Worm (Caenorhabditis elegans): ENCODE measurements around the gene ttr-31.
A peak's percentile ranks its signal among the peaks of the same experiment; 100 is the strongest.

ttr-31 gene

ce11 chrX:10963453-10964046, 45.3 kb downstream of the ttr-31 start, which contains the start of gene nas-10:
Gene nas-10 (minus strand): TSS chrX:10963503.
- TF ChIP-seq dao-5 (tag; optimal IDR thresholded peaks at IDR 0.05) = peak; percentile 72
- no peak for TF ChIP-seq W03F9.2 (tag; optimal IDR thresholded peaks at IDR 0.05)
- peak; percentile 81 for TF ChIP-seq him-1 (tag; optimal IDR thresholded peaks at IDR 0.05)

- TF ChIP-seq him-1 (tag; optimal IDR thresholded peaks at IDR 0.05) = no peak
- TF ChIP-seq W03F9.2 (tag; optimal IDR thresholded peaks at IDR 0.05) = no peak
Observed at ce11 chrX:10961724-10962123, 47.1 kb downstream of the ttr-31 start.

ce11 chrX:10959136-10959535, 49.7 kb downstream of the ttr-31 start, which contains the start of gene K09C8.2:
Gene K09C8.2 (plus strand): TSS chrX:10959436.
- TF ChIP-seq him-1 (tag; optimal IDR thresholded peaks at IDR 0.05) = no peak

ce11 chrX:10958427-10958826, 50.4 kb downstream of the ttr-31 start, which contains the start of gene nlp-19:
Gene nlp-19 (plus strand): TSS chrX:10958727.
- TF ChIP-seq W03F9.2 (tag; optimal IDR thresholded peaks at IDR 0.05) (no peak), him-1 (tag; optimal IDR thresholded peaks at IDR 0.05) (no peak), dao-5 (tag; optimal IDR thresholded peaks at IDR 0.05) (no peak)

All from whole organism, L4/young adult.